Fruit fly (Drosophila melanogaster) whole organism, embryonic: ENCODE results near the gene Osi20.

Experiments
- Adf1 ChIP-seq: fragments of 200-800 bp; sonication (Bioruptor generic); IDR thresholded peaks from 2 replicates; pipeline ENCODE4 v1.3.6; 2022; ENCODE audit warnings: missing biosample characterization, missing genetic modification characterization
- Antp ChIP-seq: fragments of 200-800 bp; sonication (Bioruptor generic); optimal IDR thresholded peaks from 3 replicates; lab custom pipeline; 2016; ENCODE audit warnings: missing biosample characterization, missing genetic modification characterization
- Atf-2 ChIP-seq: fragments of 200-800 bp; sonication (Bioruptor generic); optimal IDR thresholded peaks from 2 replicates; lab custom pipeline; 2016; ENCODE audit warnings: missing biosample characterization, missing genetic modification characterization
- Bdp1 ChIP-seq: fragments of 200-800 bp; sonication (Bioruptor generic); optimal IDR thresholded peaks from 3 replicates; lab custom pipeline; 2016; ENCODE audit warnings: missing biosample characterization, missing genetic modification characterization
- CG10147 ChIP-seq: fragments of 200-800 bp; sonication (Bioruptor generic); optimal IDR thresholded peaks from 2 replicates; lab custom pipeline; 2019; ENCODE audit warnings: missing biosample characterization, mild to moderate bottlenecking, missing genetic modification characterization, moderate library complexity
- CG10431 ChIP-seq: fragments of 200-800 bp; sonication (Bioruptor generic); optimal IDR thresholded peaks from 3 replicates; lab custom pipeline; 2018; ENCODE audit warnings: missing biosample characterization, mild to moderate bottlenecking, missing genetic modification characterization
- CG10959 ChIP-seq: fragments of 200-800 bp; sonication (Bioruptor generic); IDR thresholded peaks from 2 replicates; pipeline ENCODE4 v1.3.6; 2022; ENCODE audit warnings: missing biosample characterization, missing genetic modification characterization
- CG11723 ChIP-seq: fragments of 200-800 bp; sonication (Bioruptor generic); optimal IDR thresholded peaks from 2 replicates; lab custom pipeline; 2017; ENCODE audit warnings: missing biosample characterization, mild to moderate bottlenecking, missing genetic modification characterization
- CG12236 ChIP-seq: fragments of 200-800 bp; sonication (Bioruptor generic); optimal IDR thresholded peaks from 2 replicates; lab custom pipeline; 2016; ENCODE audit warnings: missing biosample characterization, missing genetic modification characterization
- CG12744 ChIP-seq: fragments of 200-800 bp; sonication (Bioruptor generic); optimal IDR thresholded peaks from 2 replicates; lab custom pipeline; 2016; ENCODE audit warnings: missing biosample characterization, missing genetic modification characterization
- CG13287 ChIP-seq: fragments of 200-800 bp; sonication (Bioruptor generic); IDR thresholded peaks from 2 replicates; pipeline ENCODE4 v1.3.6; 2022; ENCODE audit warnings: missing biosample characterization, missing genetic modification characterization; ENCODE audit not compliant: partially characterized antibody
- CG14014 ChIP-seq: fragments of 200-800 bp; sonication (Bioruptor generic); IDR thresholded peaks from 2 replicates; pipeline ENCODE4 v1.3.6; 2022; ENCODE audit warnings: missing biosample characterization, missing genetic modification characterization
- CG18764 ChIP-seq: fragments of 200-800 bp; sonication (Bioruptor generic); optimal IDR thresholded peaks from 3 replicates; lab custom pipeline; 2016; ENCODE audit warnings: missing biosample characterization, missing genetic modification characterization
- CG32532 ChIP-seq: fragments of 200-800 bp; sonication (Bioruptor generic); IDR thresholded peaks from 2 replicates; pipeline ENCODE4 v1.3.6; 2022; ENCODE audit warnings: missing biosample characterization, missing genetic modification characterization
- CG32767 ChIP-seq: fragments of 200-800 bp; sonication (Bioruptor generic); IDR thresholded peaks from 2 replicates; pipeline ENCODE4 v1.3.6; 2022; ENCODE audit warnings: missing biosample characterization, missing genetic modification characterization
- CG32772 ChIP-seq: fragments of 200-800 bp; sonication (Bioruptor generic); IDR thresholded peaks from 2 replicates; pipeline ENCODE4 v1.3.6; 2022; ENCODE audit warnings: missing biosample characterization, missing genetic modification characterization
- CG33557 ChIP-seq: fragments of 200-800 bp; sonication (Bioruptor generic); optimal IDR thresholded peaks from 2 replicates; lab custom pipeline; 2019; ENCODE audit warnings: missing biosample characterization, mild to moderate bottlenecking, missing genetic modification characterization, moderate library complexity
- CG3407 ChIP-seq: fragments of 200-800 bp; sonication (Bioruptor generic); optimal IDR thresholded peaks from 2 replicates; lab custom pipeline; 2018; ENCODE audit warnings: missing biosample characterization, mild to moderate bottlenecking, missing genetic modification characterization
- CG4282 ChIP-seq: fragments of 200-800 bp; sonication (Bioruptor generic); optimal IDR thresholded peaks from 2 replicates; lab custom pipeline; 2016; ENCODE audit warnings: missing biosample characterization, missing genetic modification characterization
- CG4404 ChIP-seq: fragments of 200-800 bp; sonication (Bioruptor generic); IDR thresholded peaks from 2 replicates; pipeline ENCODE4 v1.3.6; 2022; ENCODE audit warnings: missing biosample characterization, missing genetic modification characterization
- CG7271 ChIP-seq: fragments of 200-800 bp; sonication (Bioruptor generic); optimal IDR thresholded peaks from 2 replicates; lab custom pipeline; 2018; ENCODE audit warnings: missing biosample characterization, mild to moderate bottlenecking, missing genetic modification characterization, moderate library complexity
- CG7357 ChIP-seq: fragments of 200-800 bp; sonication (Bioruptor generic); IDR thresholded peaks from 3 replicates; pipeline ENCODE4 v1.3.6; 2022; ENCODE audit warnings: missing biosample characterization, missing genetic modification characterization
- CG8290 ChIP-seq, 3 experiments: fragments of 200-800 bp; sonication (Bioruptor generic); optimal IDR thresholded peaks; 2 replicates each; lab custom pipeline; 2016 to 2019; ENCODE audit warnings: missing biosample characterization in 3 of 3, missing genetic modification characterization in 3 of 3, mild to moderate bottlenecking in 2 of 3, moderate library complexity in 1 of 3
- Dip3 ChIP-seq: fragments of 200-800 bp; sonication (Bioruptor generic); optimal IDR thresholded peaks from 3 replicates; lab custom pipeline; 2016; ENCODE audit warnings: missing biosample characterization, missing genetic modification characterization
- Dp ChIP-seq: fragments of 200-800 bp; sonication (Bioruptor generic); optimal IDR thresholded peaks from 2 replicates; lab custom pipeline; 2018; ENCODE audit warnings: missing biosample characterization, mild to moderate bottlenecking, missing genetic modification characterization, moderate library complexity
- Gsc ChIP-seq: fragments of 200-800 bp; sonication (Bioruptor generic); IDR thresholded peaks from 2 replicates; pipeline ENCODE4 v1.3.6; 2022; ENCODE audit warnings: missing biosample characterization, missing genetic modification characterization
- H15 ChIP-seq: fragments of 200-800 bp; sonication (Bioruptor generic); IDR thresholded peaks from 3 replicates; pipeline ENCODE4 v1.3.6; 2022; ENCODE audit warnings: missing biosample characterization, missing genetic modification characterization
- HHEX ChIP-seq: fragments of 200-800 bp; sonication (Bioruptor generic); optimal IDR thresholded peaks from 3 replicates; lab custom pipeline; 2017; ENCODE audit warnings: missing biosample characterization, mild to moderate bottlenecking, missing genetic modification characterization, missing genetic modification reagents
- HLH3B ChIP-seq: fragments of 200-800 bp; sonication (Bioruptor generic); IDR thresholded peaks from 2 replicates; pipeline ENCODE4 v1.3.6; 2022; ENCODE audit warnings: missing biosample characterization, missing genetic modification characterization
- Hand ChIP-seq: fragments of 200-800 bp; sonication (Bioruptor generic); optimal IDR thresholded peaks from 2 replicates; lab custom pipeline; 2017; ENCODE audit warnings: mild to moderate bottlenecking, missing biosample characterization, missing genetic modification reagents, missing genetic modification characterization
- Lhr ChIP-seq: fragments of 200-800 bp; sonication (Bioruptor generic); optimal IDR thresholded peaks from 3 replicates; lab custom pipeline; 2017; ENCODE audit warnings: mild to moderate bottlenecking, missing biosample characterization, missing genetic modification reagents, missing genetic modification characterization
- Rfx ChIP-seq: fragments of 200-800 bp; sonication (Bioruptor generic); IDR thresholded peaks from 2 replicates; pipeline ENCODE4 v1.3.6; 2022; ENCODE audit warnings: missing biosample characterization, missing genetic modification characterization
- Six4 ChIP-seq: fragments of 200-800 bp; sonication (Bioruptor generic); optimal IDR thresholded peaks from 2 replicates; lab custom pipeline; 2016; ENCODE audit warnings: missing biosample characterization, missing genetic modification characterization
- cg ChIP-seq: fragments of 200-800 bp; sonication (Bioruptor generic); optimal IDR thresholded peaks from 3 replicates; lab custom pipeline; 2019; ENCODE audit warnings: missing biosample characterization, mild to moderate bottlenecking, missing genetic modification characterization, moderate library complexity
- croc ChIP-seq: fragments of 200-800 bp; sonication (Bioruptor generic); conservative IDR thresholded peaks from 3 replicates; pipeline ENCODE4 v1.3.6; 2022; ENCODE audit warnings: missing biosample characterization, missing genetic modification characterization
- crp ChIP-seq, 2 experiments: fragments of 200-800 bp; sonication (Bioruptor generic); optimal IDR thresholded peaks; 2 replicates in 1 of 2; 3 replicates in 1 of 2; lab custom pipeline; 2017; ENCODE audit warnings: missing biosample characterization in 2 of 2, missing genetic modification characterization in 2 of 2, mild to moderate bottlenecking in 1 of 2, moderate library complexity in 1 of 2
- dmrt99B ChIP-seq: fragments of 200-800 bp; sonication (Bioruptor generic); optimal IDR thresholded peaks from 2 replicates; lab custom pipeline; 2018; ENCODE audit warnings: missing biosample characterization, mild to moderate bottlenecking, missing genetic modification characterization, moderate library complexity
- dpn ChIP-seq, 2 experiments: fragments of 200-800 bp; sonication (Bioruptor generic); optimal IDR thresholded peaks; 3 replicates each; lab custom pipeline; 2016; ENCODE audit warnings: missing biosample characterization in 2 of 2, missing genetic modification characterization in 2 of 2
- gcm2 ChIP-seq: fragments of 200-800 bp; sonication (Bioruptor generic); optimal IDR thresholded peaks from 2 replicates; lab custom pipeline; 2016; ENCODE audit warnings: missing biosample characterization, missing genetic modification characterization
- hth ChIP-seq: fragments of >200 bp; optimal IDR thresholded peaks from 2 replicates; lab custom pipeline; 2017; ENCODE audit warnings: inconsistent platforms
- lov ChIP-seq, 2 experiments: fragments of 200-800 bp in 1 of 2; fragments of >200 bp in 1 of 2; sonication (Bioruptor generic) in 1 of 2; IDR thresholded peaks in 1 of 2; optimal IDR thresholded peaks in 1 of 2; 2 replicates in 1 of 2; 3 replicates in 1 of 2; pipeline versions ENCODE4 v1.3.6 to Lab custom; 2017 to 2022; ENCODE audit warnings: missing biosample characterization in 1 of 2, missing genetic modification characterization in 1 of 2
- maf-S ChIP-seq: fragments of 200-800 bp; sonication (Bioruptor generic); optimal IDR thresholded peaks from 2 replicates; lab custom pipeline; 2016; ENCODE audit warnings: missing biosample characterization, missing genetic modification characterization
- nom ChIP-seq: fragments of 200-800 bp; sonication (Bioruptor generic); optimal IDR thresholded peaks from 2 replicates; lab custom pipeline; 2017; ENCODE audit warnings: missing biosample characterization, missing genetic modification characterization, mild to moderate bottlenecking, moderate library complexity, missing genetic modification reagents
- sens ChIP-seq: fragments of 200-800 bp; sonication (Bioruptor generic); peaks from one replicate; lab custom pipeline; 2016; ENCODE audit warnings: missing biosample characterization, missing genetic modification characterization
- sisA ChIP-seq: fragments of 200-800 bp; sonication (Bioruptor generic); IDR thresholded peaks from 2 replicates; pipeline ENCODE4 v1.3.6; 2022; ENCODE audit warnings: missing biosample characterization, missing genetic modification characterization
- tap ChIP-seq: fragments of 200-800 bp; optimal IDR thresholded peaks from 3 replicates; lab custom pipeline; 2019; ENCODE audit warnings: missing biosample characterization, mild to moderate bottlenecking, missing genetic modification characterization, moderate library complexity
- unpg ChIP-seq: fragments of 200-800 bp; sonication (Bioruptor generic); optimal IDR thresholded peaks from 3 replicates; lab custom pipeline; 2018; ENCODE audit warnings: missing biosample characterization, mild to moderate bottlenecking, missing genetic modification characterization, moderate library complexity
- vfl ChIP-seq: fragments of 200-800 bp; sonication (Bioruptor generic); optimal IDR thresholded peaks from 2 replicates; lab custom pipeline; 2016; ENCODE audit warnings: missing biosample characterization, missing genetic modification characterization

Osi20 gene

dm6 chr3R:6353624-6354352 lies 13.9 kb downstream of the Osi20 start (continued):
- TF ChIP-seq CG10431 (no peak), CG32772 (GFP tag; lab: Robert Waterston, UW) (peak; percentile 62), tap (no peak), gcm2 (GFP tag; lab: Kevin White, UChicago) (no peak), crp (GFP tag; optimal IDR thresholded peaks at IDR 0.05; lab: Kevin White, UChicago) (peak in 1 of 2 experiments; percentile 37), unpg (GFP tag; lab: Kevin White, UChicago) (no peak), Gsc (GFP tag; lab: Robert Waterston, UW) (peak; percentile 23; the same call in 1 of the 2 replicates), dmrt99B (no peak), CG12744 (no peak), croc (peak; percentile 44; the same call in 1 of the 3 replicates), CG13287 (GFP tag; lab: Robert Waterston, UW) (no peak), CG32532 (peak; percentile 47; the same call in 1 of the 2 replicates), CG10959 (no peak), Dp (GFP tag; lab: Kevin White, UChicago) (no peak), maf-S (GFP tag; lab: Kevin White, UChicago) (no peak), lov (optimal IDR thresholded peaks at IDR 0.05; lab: Kevin White, UChicago) (no peak), lov (GFP tag; IDR thresholded peaks at IDR 0.05; lab: Robert Waterston, UW) (no peak), CG32767 (GFP tag; lab: Robert Waterston, UW) (no peak; the same call in 1 of the 2 replicates), CG7271 (tag; lab: Kevin White, UChicago) (no peak), HLH3B (GFP tag; lab: Robert Waterston, UW) (peak; percentile 45; the same call in 1 of the 2 replicates), CG3407 (GFP tag; lab: Kevin White, UChicago) (no peak), Rfx (GFP tag; lab: Robert Waterston, UW) (no peak; the same call in none of the 2 replicates), H15 (GFP tag; lab: Robert Waterston, UW) (no peak), CG33557 (GFP tag; lab: Kevin White, UChicago) (no peak), Dip3 (peak; percentile 57), CG14014 (GFP tag; lab: Robert Waterston, UW) (peak; percentile 29; the same call in 1 of the 2 replicates), nom (GFP tag; lab: Kevin White, UChicago) (no peak), Six4 (GFP tag; lab: Kevin White, UChicago) (peak; percentile 57), CG4404 (0 out of 2 replicates have a peak, but pooled peaks have one; percentile 37), Bdp1 (peak; percentile 53), sisA (GFP tag; lab: Robert Waterston, UW) (peak; percentile 47; the same call in 1 of the 2 replicates), dpn (GFP tag; optimal IDR thresholded peaks at IDR 0.05; lab: Kevin White, UChicago) (peak; percentile 52 to 70), Hand (GFP tag; lab: Kevin White, UChicago) (peak; percentile 66), sens (GFP tag; lab: Kevin White, UChicago) (peak; percentile 95), hth (lab: Kevin White, UChicago) (no peak), CG11723 (GFP tag; lab: Kevin White, UChicago) (no peak), cg (GFP tag; lab: Kevin White, UChicago) (peak; percentile 29), Lhr (GFP tag; lab: Kevin White, UChicago) (peak; percentile 30), CG18764 (peak; percentile 68), CG7357 (GFP tag; lab: Robert Waterston, UW) (peak; percentile 47; the same call in 1 of the 3 replicates), CG12236 (GFP tag; lab: Kevin White, UChicago) (peak; percentile 65), Atf-2 (GFP tag; lab: Kevin White, UChicago) (peak; percentile 65), CG8290 (GFP tag; optimal IDR thresholded peaks at IDR 0.05; lab: Kevin White, UChicago) (peak; percentile 34), CG8290 (tag; optimal IDR thresholded peaks at IDR 0.05; lab: Kevin White, UChicago) (no peak), Antp (GFP tag; lab: Kevin White, UChicago) (peak; percentile 53), Adf1 (GFP tag; lab: Robert Waterston, UW) (no peak), vfl (no peak), CG10147 (GFP tag; lab: Kevin White, UChicago) (no peak), HHEX (GFP tag; lab: Kevin White, UChicago) (peak; percentile 69), CG4282 (GFP tag; lab: Kevin White, UChicago) (peak; percentile 75)
